Worm (Caenorhabditis elegans): Measurements from ENCODE around the gene F13H6.5.

F13H6.5 gene

ce11 chrV:6354786-6355185, 20.0 kb downstream of the F13H6.5 start:
- no peak for TF ChIP-seq B0261.1 (tag; optimal IDR thresholded peaks at IDR 0.05)
- TF ChIP-seq K12H6.12 (tag; optimal IDR thresholded peaks at IDR 0.05): no peak
- no peak for TF ChIP-seq somi-1 (GFP tag; optimal IDR thresholded peaks at IDR 0.05)
- no peak for TF ChIP-seq pbrm-1 (GFP tag; IDR thresholded peaks at IDR 0.05)
- no peak for TF ChIP-seq F33H1.4 (GFP tag; IDR thresholded peaks at IDR 0.05)
- no peak for TF ChIP-seq nhr-80 (tag; optimal IDR thresholded peaks at IDR 0.05)
- TF ChIP-seq ets-4 (GFP tag; optimal IDR thresholded peaks at IDR 0.05): no peak
- no peak for TF ChIP-seq ceh-40 (GFP tag; IDR thresholded peaks at IDR 0.05)
- no peak for TF ChIP-seq die-1 (tag; optimal IDR thresholded peaks at IDR 0.05)
- TF ChIP-seq nfya-2 (GFP tag; IDR thresholded peaks at IDR 0.05): no peak
- TF ChIP-seq nhr-120 (GFP tag; IDR thresholded peaks at IDR 0.05): no peak
- no peak for TF ChIP-seq ztf-3 (GFP tag; optimal IDR thresholded peaks at IDR 0.05)
- TF ChIP-seq egl-44 (GFP tag; IDR thresholded peaks at IDR 0.05): no peak
- no peak for TF ChIP-seq bed-1 (GFP tag; IDR thresholded peaks at IDR 0.05)
- no peak for TF ChIP-seq dpl-1 (GFP tag; optimal IDR thresholded peaks at IDR 0.05)
- no peak for TF ChIP-seq atf-7 (tag; optimal IDR thresholded peaks at IDR 0.05)
- TF ChIP-seq hmg-20 (GFP tag; IDR thresholded peaks at IDR 0.05): no peak
- no peak for TF ChIP-seq lir-1 (GFP tag; conservative IDR thresholded peaks at IDR 0.05)
- no peak for TF ChIP-seq madf-6 (GFP tag; IDR thresholded peaks at IDR 0.05)
- TF ChIP-seq hrde-1 (tag; optimal IDR thresholded peaks at IDR 0.05; ENCODE audit: borderline replicate concordance): no peak

ce11 chrV:6354202-6354601, 20.5 kb downstream of the F13H6.5 start:
- TF ChIP-seq F23B12.7 (tag; optimal IDR thresholded peaks at IDR 0.05; ENCODE audit: insufficient read depth) (no peak), zfh-2 (GFP tag; conservative IDR thresholded peaks at IDR 0.05) (peak; percentile 50), dox-1 (GFP tag; IDR thresholded peaks at IDR 0.05) (0 out of 2 replicates have a peak, but pooled peaks have one; percentile 21), ceh-91 (GFP tag; IDR thresholded peaks at IDR 0.05) (no peak)

- 0 out of 2 replicates have a peak, but pooled peaks have one; percentile 7 for TF ChIP-seq zfh-2 (GFP tag; conservative IDR thresholded peaks at IDR 0.05)
- TF ChIP-seq ztf-18 (tag; optimal IDR thresholded peaks at IDR 0.05): no peak
- no peak for TF ChIP-seq him-1 (tag; optimal IDR thresholded peaks at IDR 0.05)
- TF ChIP-seq T26A5.8 (tag; optimal IDR thresholded peaks at IDR 0.05): no peak
- TF ChIP-seq ztf-3 (GFP tag; optimal IDR thresholded peaks at IDR 0.05): no peak
- no peak for TF ChIP-seq ceh-100 (GFP tag; IDR thresholded peaks at IDR 0.05)
- TF ChIP-seq B0035.1 (tag; optimal IDR thresholded peaks at IDR 0.05): no peak
- TF ChIP-seq egrh-3 (GFP tag; IDR thresholded peaks at IDR 0.05): no peak
Measured at ce11 chrV:6353182-6353780, 21.5 kb downstream of the F13H6.5 start.

- TF ChIP-seq hlh-12 (tag; optimal IDR thresholded peaks at IDR 0.05): no peak
- no peak for TF ChIP-seq C06A6.2 (GFP tag; conservative IDR thresholded peaks at IDR 0.05)
- TF ChIP-seq attf-5 (GFP tag; optimal IDR thresholded peaks at IDR 0.05): no peak
- 0 out of 2 replicates have a peak, but pooled peaks have one; percentile 7 for TF ChIP-seq ztf-28 (GFP tag; IDR thresholded peaks at IDR 0.05)
- no peak for TF ChIP-seq mxl-1 (tag; optimal IDR thresholded peaks at IDR 0.05)
Measured at ce11 chrV:6352350-6352749, 22.4 kb downstream of the F13H6.5 start.

Data from whole organism, young adult.